Fruit fly (Drosophila melanogaster): ENCODE results near the gene CG33985.

CG33985 gene

DNA sequence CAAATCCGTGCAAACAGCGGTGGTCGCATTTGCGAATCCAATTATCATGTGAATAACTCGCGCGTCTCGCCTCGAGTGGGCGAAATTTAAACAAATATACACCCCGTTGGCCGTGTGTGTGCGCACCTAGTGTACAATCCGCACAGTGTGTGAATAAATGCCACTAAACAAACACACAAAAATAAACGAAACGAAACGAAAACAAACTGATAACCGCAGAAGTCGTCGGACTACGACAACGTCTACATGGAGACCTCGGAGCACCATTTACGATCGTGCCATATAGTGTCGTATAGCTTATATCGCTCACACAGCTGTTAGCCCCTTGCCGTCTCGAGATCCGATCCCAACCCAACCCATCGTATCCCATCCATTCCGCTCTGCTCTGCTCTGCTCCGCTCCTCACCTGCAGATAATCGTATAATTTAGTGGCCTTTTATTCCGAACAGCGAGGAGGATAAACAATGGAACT lies 39.9 kb upstream of the CG33985 start (continued):
- no peak; the same call in 1 of the 2 replicates for TF ChIP-seq peb (GFP tag; IDR thresholded peaks at IDR 0.05)
- TF ChIP-seq CG3726 (GFP tag; IDR thresholded peaks at IDR 0.05): no peak
- peak; percentile 78 for TF ChIP-seq cwo (GFP tag; optimal IDR thresholded peaks at IDR 0.05)
- no peak for TF ChIP-seq CG31388 (GFP tag; optimal IDR thresholded peaks at IDR 0.05)
- peak; percentile 22 for TF ChIP-seq Mad (GFP tag; optimal IDR thresholded peaks at IDR 0.05)
- peak; percentile 67 for TF ChIP-seq MTF-1 (GFP tag; optimal IDR thresholded peaks at IDR 0.05; ENCODE audit: borderline replicate concordance)
- TF ChIP-seq CG9876 (GFP tag; optimal IDR thresholded peaks at IDR 0.05): no peak
- no peak for TF ChIP-seq luna (GFP tag; optimal IDR thresholded peaks at IDR 0.05)
- peak; percentile 86 for TF ChIP-seq CG34376 (GFP tag; optimal IDR thresholded peaks at IDR 0.05)
- peak; percentile 29 for TF ChIP-seq TFAM (GFP tag; optimal IDR thresholded peaks at IDR 0.05)
- no peak for TF ChIP-seq E2f2 (GFP tag; IDR thresholded peaks at IDR 0.05)
- no peak for TF ChIP-seq dati (GFP tag; IDR thresholded peaks at IDR 0.05)
- TF ChIP-seq bsh (GFP tag; optimal IDR thresholded peaks at IDR 0.05): peak in 1 of 2 experiments; percentile 56
- no peak for TF ChIP-seq Aef1 (GFP tag; IDR thresholded peaks at IDR 0.05)
- no peak for TF ChIP-seq Hr3 (GFP tag; optimal IDR thresholded peaks at IDR 0.05)
- TF ChIP-seq BtbVII (GFP tag; optimal IDR thresholded peaks at IDR 0.05): peak; percentile 87
- no peak for TF ChIP-seq Sin3A (optimal IDR thresholded peaks at IDR 0.05)
- no peak for TF ChIP-seq Oaz (GFP tag; IDR thresholded peaks at IDR 0.05)
- TF ChIP-seq sna (GFP tag; IDR thresholded peaks at IDR 0.05; ENCODE audit: partially characterized antibody): no peak
- TF ChIP-seq lab (GFP tag; optimal IDR thresholded peaks at IDR 0.05): peak; percentile 89
- no peak for TF ChIP-seq hth (optimal IDR thresholded peaks at IDR 0.05)
- peak; percentile 80 for TF ChIP-seq CG4328 (GFP tag; optimal IDR thresholded peaks at IDR 0.05)
- TF ChIP-seq onecut (GFP tag; IDR thresholded peaks at IDR 0.05): peak; percentile 67
- peak; percentile 39 for TF ChIP-seq CG1603 (tag; optimal IDR thresholded peaks at IDR 0.05)
- peak; percentile 60; the same call in 1 of the 2 replicates for TF ChIP-seq Rfx (GFP tag; IDR thresholded peaks at IDR 0.05)
- TF ChIP-seq aop (GFP tag; IDR thresholded peaks at IDR 0.05): no peak
- TF ChIP-seq Hsf (GFP tag; optimal IDR thresholded peaks at IDR 0.05): no peak
- peak; percentile 42 for TF ChIP-seq CG8359 (GFP tag; optimal IDR thresholded peaks at IDR 0.05; ENCODE audit: borderline replicate concordance)
- TF ChIP-seq Kr (GFP tag; optimal IDR thresholded peaks at IDR 0.05): peak; percentile 47
- TF ChIP-seq trem (tag; optimal IDR thresholded peaks at IDR 0.05): no peak
- peak; percentile 46 for TF ChIP-seq en (GFP tag; optimal IDR thresholded peaks at IDR 0.05)
- TF ChIP-seq CG18599 (GFP tag; optimal IDR thresholded peaks at IDR 0.05): peak; percentile 75
- peak; percentile 15 for TF ChIP-seq wdn (GFP tag; IDR thresholded peaks at IDR 0.05)
- no peak for TF ChIP-seq CG9437 (GFP tag; optimal IDR thresholded peaks at IDR 0.05)
- TF ChIP-seq Drgx (GFP tag; IDR thresholded peaks at IDR 0.05): 0 out of 2 replicates have a peak, but pooled peaks have one; percentile 23
- TF ChIP-seq ewg (GFP tag; optimal IDR thresholded peaks at IDR 0.05): no peak
- no peak for TF ChIP-seq trh (GFP tag; optimal IDR thresholded peaks at IDR 0.05)
- TF ChIP-seq CG17612 (GFP tag; IDR thresholded peaks at IDR 0.05): no peak
- peak; percentile 71 for TF ChIP-seq CG1529 (GFP tag; optimal IDR thresholded peaks at IDR 0.05)
- no peak; the same call in 1 of the 2 replicates for TF ChIP-seq CG32532 (GFP tag; IDR thresholded peaks at IDR 0.05)
- TF ChIP-seq Hmx (GFP tag; optimal IDR thresholded peaks at IDR 0.05): no peak
- peak; percentile 55 for TF ChIP-seq gcm (GFP tag; optimal IDR thresholded peaks at IDR 0.05)
- peak; percentile 90 for TF ChIP-seq Fer1 (GFP tag; optimal IDR thresholded peaks at IDR 0.05)
- TF ChIP-seq disco-r (GFP tag; optimal IDR thresholded peaks at IDR 0.05): peak; percentile 2
- peak; percentile 90 for TF ChIP-seq CrebB (tag; optimal IDR thresholded peaks at IDR 0.05)
- no peak for TF ChIP-seq NC2β (GFP tag; optimal IDR thresholded peaks at IDR 0.05)
- peak; percentile 49 for TF ChIP-seq CG7271 (tag; optimal IDR thresholded peaks at IDR 0.05)
- TF ChIP-seq C15 (GFP tag; IDR thresholded peaks at IDR 0.05): no peak
- no peak for TF ChIP-seq grn (GFP tag; optimal IDR thresholded peaks at IDR 0.05)
- TF ChIP-seq knrl (GFP tag; IDR thresholded peaks at IDR 0.05; ENCODE audit: partially characterized antibody): no peak
- no peak for TF ChIP-seq sens-2 (GFP tag; IDR thresholded peaks at IDR 0.05)
- TF ChIP-seq Lim3 (GFP tag; IDR thresholded peaks at IDR 0.05): no peak

Data from whole organism, embryonic.